Fruit fly (Drosophila melanogaster) whole organism, wandering third instar larva: Measurements from ENCODE around the gene sif.

ENCODE experiments used
- Abd-B ChIP-seq: fragments of >200 bp; optimal IDR thresholded peaks from 2 replicates; lab custom pipeline; 2017; ENCODE audit warnings: missing biosample characterization, missing genetic modification characterization
- CG9705 ChIP-seq: fragments of 200-800 bp; sonication (Bioruptor generic); optimal IDR thresholded peaks from 2 replicates; lab custom pipeline; 2018; ENCODE audit warnings: missing biosample characterization, mild to moderate bottlenecking, missing genetic modification characterization
- Dfd ChIP-seq: fragments of >200 bp; optimal IDR thresholded peaks from 2 replicates; lab custom pipeline; 2017; ENCODE audit warnings: missing biosample characterization, missing genetic modification characterization
- Dif ChIP-seq: fragments of 200-275, 200-300 bp; sonication (Bioruptor generic); optimal IDR thresholded peaks from 2 replicates; lab custom pipeline; 2018; ENCODE audit warnings: missing biosample characterization, missing genetic modification characterization; ENCODE audit not compliant: partially characterized antibody
- GATAd ChIP-seq: sonication (Bioruptor generic); optimal IDR thresholded peaks from 2 replicates; lab custom pipeline; 2016; ENCODE audit warnings: missing biosample characterization, missing genetic modification characterization
- HLH106 ChIP-seq: fragments of 200-800 bp; optimal IDR thresholded peaks from 3 replicates; lab custom pipeline; 2019; ENCODE audit warnings: missing biosample characterization, mild to moderate bottlenecking, missing genetic modification characterization, moderate library complexity
- Hnf4 ChIP-seq: fragments of 200-800 bp; sonication (Bioruptor generic); optimal IDR thresholded peaks from 2 replicates; lab custom pipeline; 2016; ENCODE audit warnings: missing biosample characterization, mild to moderate bottlenecking, missing genetic modification characterization
- Hr83 ChIP-seq: fragments of 200-300 bp; sonication (Bioruptor generic); optimal IDR thresholded peaks from 2 replicates; lab custom pipeline; 2016; ENCODE audit warnings: missing biosample characterization, mild to moderate bottlenecking, missing genetic modification characterization, moderate library complexity; ENCODE audit not compliant: poor library complexity, severe bottlenecking
- Mio ChIP-seq: sonication (Bioruptor generic); optimal IDR thresholded peaks from 2 replicates; lab custom pipeline; 2016; ENCODE audit warnings: missing biosample characterization, missing genetic modification characterization
- Myc ChIP-seq: fragments of >200 bp; optimal IDR thresholded peaks from 2 replicates; lab custom pipeline; 2017
- OdsH ChIP-seq: fragments of 200-800 bp; sonication (Bioruptor generic); optimal IDR thresholded peaks from 2 replicates; lab custom pipeline; 2016; ENCODE audit warnings: missing biosample characterization, mild to moderate bottlenecking, missing genetic modification characterization
- Rel ChIP-seq, 2 experiments: fragments of 200-800 bp; sonication (Bioruptor generic) in 1 of 2; optimal IDR thresholded peaks; 2 replicates in 1 of 2; 3 replicates in 1 of 2; lab custom pipeline; 2016 to 2019; ENCODE audit warnings: mild to moderate bottlenecking in 2 of 2, missing biosample characterization in 2 of 2, missing genetic modification characterization in 2 of 2, moderate library complexity in 1 of 2
- brk ChIP-seq: fragments of 200-800 bp; sonication (Bioruptor generic); optimal IDR thresholded peaks from 2 replicates; lab custom pipeline; 2016; ENCODE audit warnings: missing biosample characterization, mild to moderate bottlenecking, missing genetic modification characterization
- ey ChIP-seq: fragments of 200-800 bp; sonication (Bioruptor generic); optimal IDR thresholded peaks from 2 replicates; lab custom pipeline; 2016; ENCODE audit warnings: missing biosample characterization, missing genetic modification characterization
- foxo ChIP-seq, 2 experiments: fragments of 200-800 bp; sonication (Bioruptor generic); optimal IDR thresholded peaks; 2 replicates in 1 of 2; 3 replicates in 1 of 2; lab custom pipeline; 2016 to 2017; ENCODE audit warnings: missing biosample characterization in 2 of 2, missing genetic modification characterization in 2 of 2
- fru ChIP-seq: fragments of 200-800 bp; sonication (Bioruptor generic); optimal IDR thresholded peaks from 3 replicates; lab custom pipeline; 2016; ENCODE audit warnings: missing biosample characterization, mild to moderate bottlenecking, missing genetic modification characterization
- h ChIP-seq: fragments of 200-800 bp; sonication (Bioruptor generic); optimal IDR thresholded peaks from 3 replicates; lab custom pipeline; 2016; ENCODE audit warnings: missing biosample characterization, mild to moderate bottlenecking, missing genetic modification characterization
- jim ChIP-seq: fragments of 175-275, 200-325 bp; sonication (Bioruptor generic); optimal IDR thresholded peaks from 2 replicates; lab custom pipeline; 2016; ENCODE audit warnings: missing biosample characterization, mild to moderate bottlenecking, missing genetic modification characterization
- lola ChIP-seq: fragments of >200 bp; optimal IDR thresholded peaks from 2 replicates; lab custom pipeline; 2017; ENCODE audit warnings: missing biosample characterization, missing genetic modification characterization
- pan ChIP-seq: fragments of >200 bp; optimal IDR thresholded peaks from 2 replicates; lab custom pipeline; 2017
- psq ChIP-seq: fragments of 200-800 bp; sonication (Bioruptor generic); optimal IDR thresholded peaks from 3 replicates; lab custom pipeline; 2017; ENCODE audit warnings: missing biosample characterization, mild to moderate bottlenecking, missing genetic modification characterization, moderate library complexity
- rgr ChIP-seq: fragments of 200-800 bp; sonication (Bioruptor generic); optimal IDR thresholded peaks from 3 replicates; lab custom pipeline; 2016; ENCODE audit warnings: missing biosample characterization, mild to moderate bottlenecking, missing genetic modification characterization
- sv ChIP-seq: fragments of 200-800 bp; sonication (Bioruptor generic); optimal IDR thresholded peaks from 3 replicates; lab custom pipeline; 2016; ENCODE audit warnings: missing biosample characterization, missing genetic modification characterization
- tai ChIP-seq: sonication (Bioruptor generic); optimal IDR thresholded peaks from 2 replicates; lab custom pipeline; 2016; ENCODE audit warnings: missing biosample characterization, missing genetic modification characterization
- woc ChIP-seq: sonication (Bioruptor generic); optimal IDR thresholded peaks from 2 replicates; lab custom pipeline; 2016; ENCODE audit warnings: missing biosample characterization, mild to moderate bottlenecking, missing genetic modification characterization

sif gene

DNA sequence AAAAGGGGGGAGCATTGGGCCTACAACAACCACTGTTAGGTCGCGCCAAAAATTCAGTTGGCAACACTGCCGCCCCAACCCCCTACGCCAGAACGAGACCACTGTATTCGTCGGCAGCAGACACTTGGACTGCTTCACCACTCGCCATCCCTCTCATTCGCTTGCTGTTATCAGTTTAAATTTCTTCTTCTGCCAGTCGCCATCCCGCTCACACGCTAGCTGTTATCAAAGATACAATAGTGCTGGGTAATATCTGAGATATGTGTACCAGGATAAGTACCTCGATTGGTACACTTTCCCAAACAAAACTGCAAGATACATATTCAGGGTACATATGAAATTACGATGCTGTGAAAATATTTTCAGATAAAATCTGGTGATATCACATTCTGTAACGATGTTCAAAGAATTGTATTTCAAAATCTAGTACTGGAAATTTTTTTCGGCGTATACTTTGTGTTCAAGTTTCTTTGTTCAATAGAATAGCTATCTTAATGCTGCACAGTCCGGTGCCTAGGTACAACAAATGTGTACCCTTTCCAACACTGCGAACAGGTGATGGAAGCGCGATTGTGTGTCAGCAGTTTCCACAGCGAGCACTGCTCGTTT, 113.2 kb downstream of the sif start (continued):
- TF ChIP-seq Dif (GFP tag; lab: Kevin White, UChicago), result peak; percentile 49
- TF ChIP-seq foxo (GFP tag; optimal IDR thresholded peaks at IDR 0.05; lab: Kevin White, UChicago), result peak; percentile 60 to 93
- peak; percentile 92 for TF ChIP-seq Myc (lab: Kevin White, UChicago)
- TF ChIP-seq GATAd (GFP tag; lab: Kevin White, UChicago), result peak; percentile 100
- peak; percentile 88 for TF ChIP-seq jim (GFP tag; lab: Kevin White, UChicago)
- TF ChIP-seq HLH106 (tag; lab: Kevin White, UChicago), result peak; percentile 89
- peak; percentile 95 for TF ChIP-seq woc
- TF ChIP-seq Hnf4 (GFP tag; lab: Kevin White, UChicago), result no peak
- TF ChIP-seq Abd-B (GFP tag; lab: Kevin White, UChicago), result no peak
- no peak for TF ChIP-seq pan

DNA sequence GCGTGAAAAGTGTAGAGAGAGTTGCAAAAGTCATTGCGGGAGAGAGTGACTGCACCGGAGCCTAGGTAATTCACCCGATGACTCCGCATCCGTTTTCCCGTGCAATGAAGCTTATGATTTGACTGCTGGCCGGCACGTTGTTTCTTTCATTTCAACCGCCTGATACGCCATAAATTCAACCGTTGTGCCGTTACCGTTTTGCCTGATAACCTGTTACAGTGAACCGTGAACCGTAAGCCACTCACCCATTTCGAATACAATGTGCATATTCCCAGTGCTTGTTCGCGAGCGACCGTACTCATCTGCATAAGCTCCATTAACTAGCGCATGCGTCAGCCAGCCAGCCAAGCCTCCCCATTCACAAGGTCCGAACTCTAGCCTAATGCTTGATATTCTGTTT, 117.1 kb downstream of the sif start:
- no peak for TF ChIP-seq CG9705
- no peak for TF ChIP-seq Rel (GFP tag; optimal IDR thresholded peaks at IDR 0.05; lab: Kevin White, UChicago)
- peak; percentile 35 for TF ChIP-seq Rel (tag; optimal IDR thresholded peaks at IDR 0.05; lab: Kevin White, UChicago)

DNA sequence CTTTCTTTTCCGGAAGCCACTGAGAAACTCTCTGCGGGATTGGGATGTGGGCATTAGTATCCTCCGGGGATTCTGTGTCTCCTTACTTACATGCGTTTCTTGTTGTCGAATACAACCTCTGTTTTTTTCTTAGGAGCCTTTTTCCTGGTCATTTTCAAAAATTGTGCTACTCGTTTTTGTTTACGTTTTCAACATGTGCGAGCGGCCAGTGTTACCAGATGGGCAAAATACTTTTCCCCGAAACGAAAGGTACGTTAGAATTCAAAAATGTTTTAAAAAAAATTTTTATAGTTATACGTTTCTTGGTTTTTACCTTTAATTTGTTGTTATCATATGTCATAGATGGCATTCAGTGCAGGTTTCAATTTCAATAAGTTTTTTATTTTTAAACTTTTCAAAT, 119.4 kb downstream of the sif start, which contains the start of gene vito:
Gene vito, minus strand, starts transcription at position 220 of the 400 bp plus-strand sequence.
- TF ChIP-seq woc (no peak), OdsH (GFP tag; lab: Kevin White, UChicago) (no peak), pan (no peak), lola (GFP tag; lab: Kevin White, UChicago) (no peak), foxo (GFP tag; optimal IDR thresholded peaks at IDR 0.05; lab: Kevin White, UChicago) (no peak), GATAd (GFP tag; lab: Kevin White, UChicago) (no peak), sv (GFP tag; lab: Kevin White, UChicago) (no peak), CG9705 (no peak), Hr83 (GFP tag; lab: Kevin White, UChicago) (no peak), HLH106 (tag; lab: Kevin White, UChicago) (no peak), Rel (GFP tag; optimal IDR thresholded peaks at IDR 0.05; lab: Kevin White, UChicago) (no peak), Rel (tag; optimal IDR thresholded peaks at IDR 0.05; lab: Kevin White, UChicago) (no peak), brk (no peak), Dfd (no peak), tai (GFP tag; lab: Kevin White, UChicago) (no peak), psq (GFP tag; lab: Kevin White, UChicago) (no peak), jim (GFP tag; lab: Kevin White, UChicago) (no peak), Mio (no peak), Myc (lab: Kevin White, UChicago) (no peak), fru (GFP tag; lab: Kevin White, UChicago) (no peak)

DNA sequence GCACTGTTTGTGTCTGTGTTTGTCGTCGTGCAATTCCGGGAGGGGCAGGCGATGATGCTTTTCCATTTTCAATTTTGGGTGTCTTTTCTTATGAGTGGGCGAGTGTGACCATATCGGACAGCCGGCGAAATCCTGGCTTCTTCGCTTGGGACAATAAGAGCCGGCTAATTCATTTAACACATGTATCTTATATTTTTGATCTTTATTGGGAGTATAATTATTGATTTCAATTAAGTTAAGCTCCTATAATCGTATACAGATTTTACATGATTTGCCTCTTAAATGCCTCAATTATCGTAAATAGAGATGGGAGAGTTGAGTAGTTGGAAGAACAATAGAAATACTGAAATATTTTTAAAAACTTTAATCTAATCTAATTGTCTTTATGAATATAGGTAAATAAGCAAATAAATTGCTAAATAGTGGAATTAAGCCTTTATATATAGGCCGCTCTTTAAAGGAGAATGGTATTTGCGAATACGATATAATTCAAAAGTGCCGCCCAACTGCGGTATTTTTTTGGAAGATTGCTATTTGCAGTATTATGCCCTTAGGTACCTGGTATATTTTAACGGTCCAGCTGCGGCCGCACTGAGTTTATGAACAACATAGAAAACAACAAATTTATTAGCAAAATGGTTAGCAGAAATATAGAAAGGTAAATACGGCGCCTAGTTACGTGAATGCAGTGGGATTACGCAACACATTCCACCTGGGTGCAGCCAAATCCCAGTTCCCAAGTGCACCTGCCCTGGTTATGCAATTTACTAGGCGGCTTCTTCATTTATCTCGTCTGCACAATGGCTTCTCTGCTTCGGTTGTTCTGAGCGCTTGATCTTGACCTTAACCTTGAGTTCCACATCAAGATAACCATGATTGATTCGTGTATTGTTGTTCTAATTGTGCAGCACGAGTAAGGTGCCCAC, 122.0 kb downstream of the sif start, which contains the start of the genes Myt1, PGRP-LD and Pmi:
Gene Myt1, minus strand, starts transcription at position 116 of the 926 bp plus-strand sequence.
Gene PGRP-LD, plus strand, starts transcription at position 576 of the 926 bp plus-strand sequence.
Gene Pmi, plus strand, starts transcription at position 576 of the 926 bp plus-strand sequence.
- TF ChIP-seq ey (GFP tag; lab: Kevin White, UChicago) (peak; percentile 1), Myc (lab: Kevin White, UChicago) (peak; percentile 8), h (no peak), psq (GFP tag; lab: Kevin White, UChicago) (peak; percentile 4), Mio (no peak), rgr (GFP tag; lab: Kevin White, UChicago) (no peak)

DNA sequence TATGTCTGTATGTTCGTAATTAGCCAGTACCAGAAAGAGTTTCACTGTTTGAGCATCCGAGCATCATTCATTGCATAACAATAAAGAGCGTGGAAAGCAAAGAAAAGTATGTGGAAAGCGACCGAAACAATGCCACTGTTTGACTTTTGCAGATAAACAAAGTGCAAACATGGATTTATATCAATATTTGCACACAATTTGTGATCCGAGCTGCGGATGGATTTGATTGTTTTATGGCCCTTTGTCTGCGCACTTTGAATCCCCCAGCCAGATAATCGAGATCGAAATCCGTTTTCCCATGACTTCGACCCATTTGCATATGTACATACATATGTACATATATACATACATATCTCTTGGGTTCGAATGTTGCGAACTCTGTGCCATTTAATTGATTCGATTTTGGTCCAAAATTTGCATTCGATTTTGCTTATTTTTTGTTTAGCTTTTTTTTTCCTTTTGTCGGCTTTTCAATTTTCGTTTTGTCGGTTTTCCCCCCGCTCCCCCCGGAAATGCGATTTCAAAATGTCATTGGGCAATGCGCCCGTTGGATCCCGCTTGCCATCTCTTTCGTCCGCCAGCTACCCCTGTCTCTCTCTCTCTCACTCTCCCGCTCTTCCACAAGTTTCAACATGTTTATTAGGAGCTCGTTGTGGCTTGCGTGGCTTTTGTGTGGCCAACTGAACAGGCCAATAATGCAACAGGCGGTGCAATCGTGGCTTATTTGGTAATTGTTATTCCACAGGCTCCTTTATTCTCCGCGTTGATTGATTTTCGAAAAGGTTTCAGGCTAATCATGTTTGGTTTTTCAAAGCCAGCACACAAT, 127.7 kb downstream of the sif start:
- no peak for TF ChIP-seq Rel (GFP tag; optimal IDR thresholded peaks at IDR 0.05; lab: Kevin White, UChicago)
- TF ChIP-seq Rel (tag; optimal IDR thresholded peaks at IDR 0.05; lab: Kevin White, UChicago), result peak; percentile 2
- TF ChIP-seq Abd-B (GFP tag; lab: Kevin White, UChicago), result no peak
